Worm (Caenorhabditis elegans): Measurements from ENCODE around the gene Y39E4B.6.

DNA sequence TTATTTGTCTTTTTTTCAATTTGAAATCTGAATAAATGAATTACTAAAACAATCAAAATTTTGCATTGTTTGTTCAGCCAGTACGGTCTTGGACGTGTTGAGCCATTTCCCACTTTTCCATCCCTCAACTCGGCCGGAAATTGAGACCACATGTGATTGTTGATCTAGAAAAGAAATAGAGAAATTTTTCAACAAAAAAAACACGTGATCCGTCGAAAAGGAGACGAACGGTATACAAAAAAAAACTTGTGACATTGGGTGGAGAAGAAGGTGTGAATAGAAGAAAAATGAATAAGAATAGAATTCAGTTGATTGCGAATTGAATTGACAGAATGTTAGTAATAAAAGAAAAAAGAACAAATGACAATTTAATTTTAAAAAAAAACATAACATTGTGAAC is 13.8 kb upstream of the Y39E4B.6 start:
- TF ChIP-seq nhr-71 (tag; optimal IDR thresholded peaks at IDR 0.05) (no peak), ama-1 (optimal IDR thresholded peaks at IDR 0.05) (no peak), ets-5 (GFP tag; IDR thresholded peaks at IDR 0.05) (no peak), ztf-4 (tag; optimal IDR thresholded peaks at IDR 0.05) (no peak), C34B4.2 (tag; optimal IDR thresholded peaks at IDR 0.05) (no peak), ztf-11 (tag; optimal IDR thresholded peaks at IDR 0.05) (no peak), nhr-11 (tag; optimal IDR thresholded peaks at IDR 0.05) (no peak), nhr-237 (tag; optimal IDR thresholded peaks at IDR 0.05) (no peak)

Measured in whole organism, L1 larva.